Fruit fly (Drosophila melanogaster) whole organism: ENCODE results near the gene Apc2.

Experiments used
- CG8478 ChIP-seq: fragments of >200 bp; optimal IDR thresholded peaks from 2 replicates; lab custom pipeline; 2018; ENCODE audit warnings: inconsistent platforms
- Dll ChIP-seq: fragments of >200 bp; optimal IDR thresholded peaks from 2 replicates; lab custom pipeline; 2017
- EcR ChIP-seq, 2 experiments: fragments of >200 bp; optimal IDR thresholded peaks; 2 replicates each; lab custom pipeline; 2017; ENCODE audit warnings: missing biosample characterization in 2 of 2, missing genetic modification characterization in 2 of 2, missing genetic modification reagents in 2 of 2
- pan ChIP-seq: fragments of >200 bp; optimal IDR thresholded peaks from 2 replicates; lab custom pipeline; 2017
- psq ChIP-seq: fragments of >200 bp; optimal IDR thresholded peaks from 2 replicates; lab custom pipeline; 2017
- usp ChIP-seq: fragments of >200 bp; optimal IDR thresholded peaks from 2 replicates; lab custom pipeline; 2017; ENCODE audit warnings: missing biosample characterization, missing genetic modification characterization, mixed read lengths

DNA sequence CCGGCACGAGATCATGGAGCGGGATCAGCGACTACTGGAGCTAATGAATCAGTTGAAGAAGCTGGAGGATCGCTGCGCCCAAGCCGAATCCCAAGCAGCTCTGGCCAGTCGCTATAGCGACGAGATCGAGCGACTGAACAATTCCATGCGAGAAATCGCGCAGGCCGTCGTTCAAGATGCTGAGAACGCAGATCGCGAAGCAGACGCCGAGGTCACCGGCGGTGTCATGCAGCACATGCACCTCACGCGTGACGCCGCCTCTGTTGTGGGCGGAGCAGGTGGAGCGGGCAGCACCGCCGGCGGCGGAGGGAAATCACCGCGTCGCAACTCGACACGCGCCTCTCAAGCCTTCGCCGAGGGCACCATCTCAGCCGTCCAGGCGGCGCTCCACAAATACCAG lies 42.1 kb upstream of the Apc2 start:
- no peak for TF ChIP-seq pan (lab: Kevin White, UChicago)
- TF ChIP-seq CG8478 = no peak
- TF ChIP-seq psq = no peak
- TF ChIP-seq usp = no peak
- no peak for TF ChIP-seq Dll (lab: Kevin White, UChicago)
- TF ChIP-seq EcR (GFP tag; optimal IDR thresholded peaks at IDR 0.05; lab: Kevin White, UChicago) = no peak
